Fruit fly (Drosophila melanogaster): ENCODE measurements around the gene CG7970.

The CG7970 gene

DNA sequence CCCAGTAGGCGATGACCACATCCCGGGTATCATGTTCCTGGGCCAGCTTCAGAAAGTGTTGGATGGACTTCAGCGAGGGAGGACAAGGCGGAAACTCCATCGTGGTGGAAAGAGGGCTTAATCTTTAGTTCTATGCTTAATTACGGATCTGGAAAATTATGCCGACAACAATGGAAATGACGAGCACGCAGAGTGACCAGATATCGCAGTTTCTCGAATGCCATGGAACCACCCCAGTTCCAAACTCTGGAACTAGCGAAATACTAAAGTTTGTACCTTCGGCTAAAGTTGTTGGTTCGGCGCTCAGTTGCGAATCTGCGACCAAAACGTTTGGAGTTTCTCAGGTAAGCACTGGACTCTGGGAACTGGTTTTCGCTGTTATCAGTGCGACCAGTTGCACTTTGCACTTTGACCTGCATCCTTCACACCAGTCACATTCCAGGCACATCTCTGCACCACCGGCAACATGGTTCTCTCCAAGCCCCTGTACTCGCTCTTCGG is at the start of gene CG7970, which contains the start of gene Vta1:
TSS of gene CG7970 (plus strand) at position 51 of the 501 bp plus-strand sequence.
TSS of gene Vta1 (minus strand) at position 201 of the 501 bp plus-strand sequence.
- TF ChIP-seq CG17801 (GFP tag; optimal IDR thresholded peaks at IDR 0.05; ENCODE audit: partially characterized antibody) = peak; percentile 57

DNA sequence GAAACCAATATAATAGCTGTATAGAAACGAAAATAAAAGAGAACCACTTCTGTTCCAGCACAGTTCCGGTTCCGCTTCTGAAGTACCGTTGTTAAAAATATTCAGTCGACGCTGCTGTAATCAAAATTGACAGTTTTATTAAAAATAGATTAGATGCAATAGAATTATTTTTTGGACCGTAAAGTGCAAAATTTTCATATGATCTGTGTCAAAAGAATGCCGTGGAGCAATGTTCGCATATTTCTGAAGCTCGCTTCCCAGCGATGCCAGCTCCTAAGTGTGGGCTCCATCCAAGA is 49.8 kb upstream of the CG7970 start, which contains the start of the genes CG18170 and CG33791:
TSS of gene CG18170 (plus strand) at position 122 of the 296 bp plus-strand sequence.
TSS of gene CG33791 (plus strand) at position 122 of the 296 bp plus-strand sequence.
- no peak for TF ChIP-seq CG17801 (GFP tag; optimal IDR thresholded peaks at IDR 0.05; ENCODE audit: partially characterized antibody)

DNA sequence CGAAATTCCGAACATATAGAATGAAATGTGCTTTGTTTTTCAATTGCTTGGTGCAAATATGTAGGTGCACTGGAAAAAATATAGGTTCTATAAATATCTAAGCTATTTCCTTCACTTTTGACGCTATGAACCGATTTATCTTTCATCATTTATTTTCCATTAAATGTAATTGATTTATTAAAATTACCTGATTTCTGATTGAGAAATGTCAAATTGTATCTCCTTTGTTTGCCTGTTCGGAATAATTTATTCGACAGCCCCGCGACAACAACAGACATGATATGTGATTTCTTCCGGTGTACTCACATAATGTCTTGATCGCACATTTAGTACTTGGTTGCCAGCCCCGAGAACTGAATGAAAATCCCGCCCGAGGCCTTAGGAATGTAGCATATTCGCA is 42.9 kb upstream of the CG7970 start:
- TF ChIP-seq CG17801 (GFP tag; optimal IDR thresholded peaks at IDR 0.05; ENCODE audit: partially characterized antibody) = no peak

DNA sequence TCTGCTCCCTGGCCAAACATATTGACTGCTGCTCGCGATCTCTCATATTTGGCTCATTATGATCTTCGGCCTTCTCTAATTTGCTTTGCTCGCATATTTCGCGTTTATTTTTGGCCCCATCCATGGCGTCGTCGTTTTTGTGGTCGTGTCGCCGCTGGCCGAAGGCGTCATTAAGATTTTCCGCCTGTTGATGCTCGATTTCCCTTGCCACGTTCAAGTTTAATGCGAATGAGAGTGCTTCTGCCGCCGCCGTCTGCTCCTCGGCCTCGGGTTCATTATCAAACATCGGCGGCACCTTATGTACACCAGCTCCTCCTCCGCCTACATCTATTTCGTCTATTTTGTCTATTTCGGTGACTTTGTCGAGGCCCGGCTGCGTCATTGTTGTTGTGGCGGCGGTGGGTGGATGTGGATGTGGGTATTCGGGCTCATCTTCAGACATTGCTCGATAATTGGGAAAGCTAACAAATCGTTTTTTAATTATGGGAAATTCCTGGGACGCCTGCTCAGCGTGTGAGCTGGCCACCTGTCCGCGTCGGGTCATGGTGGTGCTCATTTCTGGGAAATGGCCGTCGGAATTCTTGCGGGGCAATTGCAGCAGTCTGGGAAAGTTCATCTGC is 38.0 kb upstream of the CG7970 start:
- no peak for TF ChIP-seq CG17801 (GFP tag; optimal IDR thresholded peaks at IDR 0.05; ENCODE audit: partially characterized antibody)

DNA sequence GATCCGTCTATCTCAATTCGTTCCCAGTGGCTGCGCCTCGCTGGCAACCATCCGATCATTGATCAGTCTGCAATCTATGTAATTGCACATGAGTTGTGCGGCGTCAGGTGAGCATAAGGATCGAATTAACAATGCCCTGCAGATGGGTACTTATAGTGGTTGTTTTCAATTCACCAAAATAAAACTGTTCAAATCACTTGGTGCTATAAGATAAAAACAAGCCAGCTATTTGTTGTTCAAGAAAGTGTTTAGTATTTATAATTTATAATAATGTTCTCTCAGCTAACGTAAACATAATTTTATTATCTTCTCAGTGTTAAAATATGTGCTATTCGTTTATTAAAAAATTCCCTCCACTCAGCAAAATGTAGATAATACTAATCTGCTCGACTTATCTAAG is 36.8 kb upstream of the CG7970 start, which contains the start of gene CG12105:
TSS of gene CG12105 (minus strand) at position 101 of the 400 bp plus-strand sequence.
- no peak for TF ChIP-seq CG17801 (GFP tag; optimal IDR thresholded peaks at IDR 0.05; ENCODE audit: partially characterized antibody)

DNA sequence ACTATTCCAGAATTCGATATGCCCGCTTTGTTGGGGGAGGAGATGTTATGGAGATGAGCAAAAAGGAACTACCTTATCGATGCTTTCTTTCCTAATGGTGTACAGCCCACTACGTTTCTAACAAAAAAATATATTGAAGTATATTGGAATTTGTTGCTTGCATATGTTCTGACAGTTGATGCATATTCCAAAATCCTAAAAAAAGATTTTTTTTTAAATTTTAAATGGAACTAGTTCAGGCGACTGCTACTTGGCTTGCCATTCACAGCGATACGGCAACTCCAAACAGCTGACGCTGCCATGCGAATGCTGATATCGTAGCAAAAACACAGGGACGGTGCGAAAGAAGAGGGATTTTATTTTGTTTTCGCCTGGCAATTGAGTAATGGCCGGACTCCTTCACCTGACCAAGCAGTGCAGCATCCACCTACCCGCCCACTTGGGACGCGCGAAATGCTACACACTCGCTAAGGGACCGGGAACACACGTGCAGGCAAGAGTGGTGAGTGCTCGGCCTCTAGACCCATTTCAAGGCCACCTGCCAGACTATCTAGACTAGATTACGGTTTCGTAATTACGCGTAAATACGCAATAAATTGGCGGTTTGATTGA is 34.3 kb upstream of the CG7970 start, which contains the start of the genes CG13926, ABCB7 and CG33230:
TSS of gene CG13926 (minus strand) at position 43 of the 612 bp plus-strand sequence.
TSS of gene ABCB7 (plus strand) at position 299 of the 612 bp plus-strand sequence.
TSS of gene CG33230 (plus strand) at position 299 of the 612 bp plus-strand sequence.
- peak; percentile 39 for TF ChIP-seq CG17801 (GFP tag; optimal IDR thresholded peaks at IDR 0.05; ENCODE audit: partially characterized antibody)

DNA sequence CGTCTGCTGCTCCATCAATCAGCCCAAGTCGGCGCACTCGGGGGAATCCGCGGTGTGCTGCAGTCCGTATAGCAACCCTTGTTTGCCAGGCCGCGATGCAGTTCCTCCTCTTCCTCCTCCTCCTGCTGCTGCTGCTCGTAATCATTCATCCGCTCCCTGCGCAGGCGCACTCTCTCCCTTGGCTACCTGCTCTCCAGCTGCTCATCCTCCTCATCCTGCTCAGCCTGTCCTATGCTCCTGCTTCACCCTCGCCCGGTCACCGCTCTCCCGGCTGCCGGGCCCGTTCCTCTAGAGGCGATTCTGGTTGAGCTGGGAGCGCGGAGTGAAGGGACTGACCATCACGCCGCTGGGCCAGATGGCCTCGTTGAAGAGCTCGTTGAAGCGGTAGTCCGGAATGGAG is 25.6 kb upstream of the CG7970 start:
- no peak for TF ChIP-seq CG17801 (GFP tag; optimal IDR thresholded peaks at IDR 0.05; ENCODE audit: partially characterized antibody)

DNA sequence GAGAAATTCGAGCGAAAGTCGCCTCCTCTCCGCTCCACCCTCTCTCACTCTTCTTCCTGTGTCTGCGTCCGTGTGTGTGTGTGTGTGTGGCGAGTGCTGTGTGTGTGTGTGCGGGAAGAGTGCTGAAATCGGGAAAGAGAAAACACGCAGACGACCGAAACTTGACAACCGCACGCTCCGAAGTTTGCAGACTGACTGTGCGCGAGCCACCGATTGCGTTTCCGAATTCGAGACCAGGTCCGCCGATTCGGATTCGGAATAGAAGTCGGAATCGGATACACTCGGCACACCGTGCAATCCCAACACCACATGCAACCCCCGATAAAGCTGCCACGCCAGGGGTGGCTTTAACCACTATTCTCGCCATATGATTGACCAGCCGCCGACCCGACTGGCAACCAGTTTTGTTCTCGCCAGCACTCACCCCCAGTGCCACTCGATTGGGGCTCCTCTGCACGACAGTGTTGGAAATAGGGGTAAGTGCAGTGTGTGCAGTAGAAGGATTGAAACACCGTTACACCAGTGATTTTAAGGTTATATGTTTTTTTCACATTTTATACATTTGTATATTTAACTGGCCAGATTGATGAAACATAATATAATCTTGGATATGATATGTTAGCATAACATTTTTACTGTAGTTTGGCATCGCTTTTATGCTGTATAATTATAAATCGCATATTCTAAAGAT is 24.2 kb upstream of the CG7970 start, which contains the start of gene CG13928:
TSS of gene CG13928 (minus strand) at position 202 of the 691 bp plus-strand sequence.
- TF ChIP-seq CG17801 (GFP tag; optimal IDR thresholded peaks at IDR 0.05; ENCODE audit: partially characterized antibody) = no peak

DNA sequence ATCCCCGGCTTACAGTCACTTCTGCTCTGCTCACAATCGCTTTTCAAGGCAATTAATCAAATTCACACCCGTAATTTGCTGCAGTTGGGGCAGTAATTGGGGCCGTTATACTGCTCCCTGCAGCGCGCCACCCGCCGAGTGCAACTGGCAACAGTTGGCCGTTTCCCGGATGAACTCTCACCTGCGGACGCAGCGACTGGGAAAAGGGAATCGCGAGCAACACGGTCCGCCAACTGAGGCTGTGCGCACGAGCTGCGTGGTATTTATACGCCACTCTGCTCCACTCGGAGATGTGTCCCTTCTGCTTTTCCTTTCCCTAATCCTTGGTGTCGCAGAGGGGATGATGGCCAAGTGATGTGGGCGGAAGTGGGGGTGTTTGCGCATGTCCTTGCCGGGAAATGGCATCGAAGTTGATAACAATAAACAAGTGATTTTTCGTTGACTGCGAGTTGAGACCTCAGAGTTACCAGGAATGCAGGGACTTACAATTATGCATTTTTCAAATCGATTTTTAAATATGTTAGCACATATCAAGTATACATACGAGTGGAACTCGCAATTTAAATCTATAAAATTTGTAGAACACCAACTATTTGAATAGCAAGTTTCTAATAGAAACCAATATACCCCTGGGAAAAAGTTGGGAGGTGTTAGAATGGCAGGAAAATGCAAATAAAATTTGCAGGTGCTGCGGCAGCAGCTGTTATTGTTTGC is 23.3 kb upstream of the CG7970 start, which contains the start of gene GC:
TSS of gene GC (minus strand) at position 238 of the 714 bp plus-strand sequence.
- TF ChIP-seq CG17801 (GFP tag; optimal IDR thresholded peaks at IDR 0.05; ENCODE audit: partially characterized antibody) = no peak

DNA sequence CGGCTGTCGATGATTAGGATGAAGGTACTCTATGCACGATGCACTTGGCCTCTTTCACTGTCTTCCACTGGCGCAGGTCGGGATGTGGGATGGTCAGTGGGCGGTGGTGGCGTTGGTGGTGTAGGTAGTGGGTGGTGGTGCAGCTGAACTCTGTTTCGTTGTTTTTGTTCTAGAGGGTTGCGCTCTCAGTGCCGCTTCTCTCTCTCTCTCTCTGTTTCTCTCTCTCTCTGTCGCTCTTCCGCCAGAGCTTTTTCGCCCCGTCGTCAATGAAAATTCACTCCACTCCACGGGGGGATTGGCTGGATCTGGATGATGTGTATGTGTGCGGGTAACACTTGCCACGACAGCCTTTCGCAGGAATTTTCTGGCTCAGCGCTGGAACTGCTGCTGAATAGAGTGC is 15.7 kb upstream of the CG7970 start:
- no peak for TF ChIP-seq CG17801 (GFP tag; optimal IDR thresholded peaks at IDR 0.05; ENCODE audit: partially characterized antibody)

DNA sequence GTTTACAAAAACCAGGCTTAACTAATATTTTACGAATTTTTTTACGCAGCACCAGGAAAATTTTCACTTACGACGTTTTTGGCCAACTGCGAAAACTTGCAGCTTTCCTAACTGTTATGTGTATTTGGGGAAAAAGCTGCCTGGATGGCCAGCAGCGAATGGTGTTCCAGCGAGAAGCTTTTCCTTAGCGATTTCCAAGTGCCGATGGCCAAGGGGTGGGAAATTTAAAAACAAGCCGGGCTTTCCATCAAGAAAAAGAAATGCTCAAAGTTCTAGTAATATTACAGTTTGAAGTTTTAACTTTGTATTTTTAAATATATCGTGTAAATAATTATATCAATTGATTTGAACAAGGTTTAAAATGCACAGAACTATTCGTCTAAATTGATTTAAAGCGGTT is 14.9 kb upstream of the CG7970 start, which contains the start of gene nSyb:
TSS of gene nSyb (minus strand) at position 101 of the 400 bp plus-strand sequence.
- no peak for TF ChIP-seq CG17801 (GFP tag; optimal IDR thresholded peaks at IDR 0.05; ENCODE audit: partially characterized antibody)

DNA sequence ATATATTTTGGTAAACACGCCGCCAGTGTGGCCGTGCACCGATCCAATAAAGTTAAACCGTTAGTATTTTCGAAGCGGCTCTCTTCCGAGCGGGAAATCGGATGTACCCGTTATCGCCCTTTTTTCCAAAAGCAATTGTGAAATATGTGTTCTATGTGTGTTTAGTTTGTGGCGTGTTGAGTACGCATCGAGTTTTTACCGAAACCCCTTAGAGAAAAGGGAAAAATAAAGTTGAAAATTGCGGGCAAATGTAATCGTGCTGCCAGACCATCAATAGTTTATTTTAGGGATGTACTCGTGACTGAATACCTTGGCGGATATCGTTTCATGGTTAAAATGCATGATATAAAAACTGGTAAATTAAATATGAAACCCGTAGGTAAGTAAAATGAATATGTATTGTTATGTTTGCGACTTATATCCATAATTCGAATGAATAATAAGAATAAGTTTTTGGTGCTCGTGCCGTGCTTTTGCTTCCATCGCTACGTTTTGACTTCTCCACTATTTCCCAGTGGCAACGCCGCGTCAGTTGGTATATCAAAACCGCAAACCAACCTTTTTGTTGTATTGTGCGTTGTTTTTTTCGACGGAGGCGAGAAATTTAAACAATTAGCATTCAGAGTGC is 13.3 kb upstream of the CG7970 start, which contains the start of the genes Mettl2 and Bgb:
TSS of gene Mettl2 (minus strand) at position 51 of the 628 bp plus-strand sequence.
TSS of gene Bgb (plus strand) at position 527 of the 628 bp plus-strand sequence.
- peak; percentile 77 for TF ChIP-seq CG17801 (GFP tag; optimal IDR thresholded peaks at IDR 0.05; ENCODE audit: partially characterized antibody)

DNA sequence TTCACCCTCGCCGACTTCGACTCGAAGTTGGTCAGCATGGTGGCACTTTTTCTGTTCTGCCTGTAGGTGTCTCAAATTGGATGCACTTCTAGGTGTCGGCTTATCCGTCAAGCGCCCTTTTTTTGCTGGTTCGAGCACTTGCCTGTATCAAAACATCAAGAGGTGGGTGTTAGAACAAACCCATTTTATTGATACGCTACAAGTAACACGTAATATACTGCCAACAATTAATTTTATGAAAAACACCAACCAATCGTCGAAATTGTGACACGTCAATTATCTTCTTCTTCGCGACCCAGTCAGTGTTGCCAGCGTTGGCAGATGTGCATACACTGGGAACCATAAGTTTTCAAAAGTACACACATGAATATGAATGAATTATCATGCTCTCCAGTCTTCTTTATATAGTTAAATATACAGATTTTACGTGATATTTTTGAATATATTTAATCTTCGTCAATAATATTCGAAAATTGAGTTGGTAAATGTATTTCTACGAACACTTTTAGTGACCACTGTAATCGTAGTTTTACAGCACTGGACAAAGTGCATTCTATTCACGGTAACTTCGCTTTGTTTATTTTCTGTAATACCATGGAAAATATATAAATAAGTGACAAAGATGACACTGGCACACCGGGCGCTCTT is 7.5 kb upstream of the CG7970 start, which contains the start of the genes alphaCOP and CG13919:
TSS of gene alphaCOP (minus strand) at position 280 of the 648 bp plus-strand sequence.
TSS of gene CG13919 (plus strand) at position 548 of the 648 bp plus-strand sequence.
- TF ChIP-seq CG17801 (GFP tag; optimal IDR thresholded peaks at IDR 0.05; ENCODE audit: partially characterized antibody) = peak; percentile 97

Data from ovary, adult (tissue).